Fruit fly (Drosophila melanogaster): ENCODE results near the gene ATPsynE.

The ATPsynE gene

DNA sequence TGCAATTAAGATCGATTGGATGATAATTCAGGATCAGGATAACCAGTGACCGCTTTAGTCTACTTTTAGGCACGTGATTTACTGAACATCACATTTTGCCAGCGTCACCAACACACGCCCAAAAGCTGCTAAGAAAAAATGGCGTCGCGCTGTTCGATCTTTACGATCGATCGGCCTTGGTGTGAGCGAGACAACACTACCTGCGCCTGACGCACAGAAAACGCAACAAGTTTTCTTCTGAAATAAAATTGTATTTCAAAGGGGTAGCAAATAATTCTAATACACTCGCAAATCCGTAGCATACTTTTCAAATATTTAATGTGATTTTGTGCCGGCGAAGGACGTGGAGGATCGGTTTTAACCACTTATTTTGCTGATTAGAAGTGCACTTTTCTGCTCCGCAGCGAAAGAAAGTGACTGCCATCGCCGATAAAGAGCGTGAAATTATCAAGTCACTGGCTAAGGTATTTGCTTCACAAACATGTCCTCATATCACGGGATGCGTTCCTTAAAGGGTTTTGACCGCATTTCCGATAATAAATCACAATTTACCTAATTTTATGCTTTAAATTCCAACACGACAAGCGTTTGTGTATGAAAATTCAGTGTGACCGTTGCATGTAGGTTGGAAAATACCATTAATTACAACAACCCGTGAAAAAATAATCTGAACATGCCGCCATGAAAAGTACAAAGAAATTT is 18.6 kb upstream of the ATPsynE start (continued):
- TF ChIP-seq Nf-YA (GFP tag; IDR thresholded peaks at IDR 0.05) = no peak
- TF ChIP-seq CG11695 (GFP tag; IDR thresholded peaks at IDR 0.05) = no peak
- no peak for TF ChIP-seq CG13624 (GFP tag; optimal IDR thresholded peaks at IDR 0.05)
- peak; percentile 27 for TF ChIP-seq NK7.1 (GFP tag; optimal IDR thresholded peaks at IDR 0.05)
- no peak for TF ChIP-seq dan (GFP tag; IDR thresholded peaks at IDR 0.05)
- TF ChIP-seq cas (GFP tag; IDR thresholded peaks at IDR 0.05) = no peak
- TF ChIP-seq CG15073 (GFP tag; optimal IDR thresholded peaks at IDR 0.05) = no peak
- no peak for TF ChIP-seq slbo (GFP tag; IDR thresholded peaks at IDR 0.05)
- no peak for TF ChIP-seq corto (GFP tag; optimal IDR thresholded peaks at IDR 0.05)
- TF ChIP-seq disco-r (GFP tag; optimal IDR thresholded peaks at IDR 0.05) = no peak
- TF ChIP-seq Gug (GFP tag; IDR thresholded peaks at IDR 0.05) = no peak
- TF ChIP-seq danr (GFP tag; IDR thresholded peaks at IDR 0.05) = no peak
- TF ChIP-seq HLH3B (GFP tag; IDR thresholded peaks at IDR 0.05) = no peak
- peak; percentile 28 for TF ChIP-seq YL-1 (GFP tag; optimal IDR thresholded peaks at IDR 0.05)
- no peak for TF ChIP-seq luna (GFP tag; optimal IDR thresholded peaks at IDR 0.05)
- no peak for TF ChIP-seq lmd (GFP tag; IDR thresholded peaks at IDR 0.05)
- no peak for TF ChIP-seq Camta (GFP tag; optimal IDR thresholded peaks at IDR 0.05)
- TF ChIP-seq CG1233 (GFP tag; optimal IDR thresholded peaks at IDR 0.05) = no peak
- no peak for TF ChIP-seq nom (GFP tag; optimal IDR thresholded peaks at IDR 0.05)
- peak; percentile 56 for TF ChIP-seq HmgZ (tag; optimal IDR thresholded peaks at IDR 0.05)
- TF ChIP-seq CG6272 (GFP tag; IDR thresholded peaks at IDR 0.05) = no peak
- TF ChIP-seq HLHmδ (GFP tag; optimal IDR thresholded peaks at IDR 0.05) = no peak
- no peak for TF ChIP-seq CG13123 (GFP tag; optimal IDR thresholded peaks at IDR 0.05)
- TF ChIP-seq crp (GFP tag; optimal IDR thresholded peaks at IDR 0.05) = no peak
- no peak for TF ChIP-seq twi (tag; optimal IDR thresholded peaks at IDR 0.05)
- TF ChIP-seq MESR4 (GFP tag; optimal IDR thresholded peaks at IDR 0.05) = peak; percentile 67
- no peak for TF ChIP-seq rib (GFP tag; IDR thresholded peaks at IDR 0.05)
- no peak for TF ChIP-seq Nf-YB (GFP tag; optimal IDR thresholded peaks at IDR 0.05)
- TF ChIP-seq CG9609 (GFP tag; optimal IDR thresholded peaks at IDR 0.05) = no peak
- no peak for TF ChIP-seq chn (GFP tag; optimal IDR thresholded peaks at IDR 0.05)
- TF ChIP-seq CG10147 (GFP tag; optimal IDR thresholded peaks at IDR 0.05) = no peak
- no peak for TF ChIP-seq Oli (tag; optimal IDR thresholded peaks at IDR 0.05)
- peak; percentile 79 for TF ChIP-seq Med (GFP tag)
- TF ChIP-seq sens-2 (GFP tag; IDR thresholded peaks at IDR 0.05) = no peak
- TF ChIP-seq h (optimal IDR thresholded peaks at IDR 0.05) = no peak
- no peak for TF ChIP-seq Trl (optimal IDR thresholded peaks at IDR 0.05)
- no peak for TF ChIP-seq Trl (GFP tag; optimal IDR thresholded peaks at IDR 0.05)
- TF ChIP-seq Dll (GFP tag; IDR thresholded peaks at IDR 0.05; ENCODE audit: partially characterized antibody) = no peak
- peak; percentile 8 for TF ChIP-seq CHES-1-like (GFP tag; optimal IDR thresholded peaks at IDR 0.05)
- no peak for TF ChIP-seq CG1529 (GFP tag; optimal IDR thresholded peaks at IDR 0.05)
- TF ChIP-seq CG12391 (tag; optimal IDR thresholded peaks at IDR 0.05) = no peak
- TF ChIP-seq CG3995 (GFP tag; optimal IDR thresholded peaks at IDR 0.05) = peak; percentile 35
- TF ChIP-seq CG10274 (GFP tag; optimal IDR thresholded peaks at IDR 0.05) = no peak
- no peak for TF ChIP-seq CG10366 (GFP tag; IDR thresholded peaks at IDR 0.05)
- TF ChIP-seq Chrac-16 (GFP tag; optimal IDR thresholded peaks at IDR 0.05) = no peak
- TF ChIP-seq pnt (GFP tag; optimal IDR thresholded peaks at IDR 0.05) = no peak
- no peak for TF ChIP-seq fru (optimal IDR thresholded peaks at IDR 0.05)
- no peak for TF ChIP-seq CG32767 (GFP tag; IDR thresholded peaks at IDR 0.05)
- no peak for TF ChIP-seq az2 (GFP tag; optimal IDR thresholded peaks at IDR 0.05)
- no peak for TF ChIP-seq Doc2 (GFP tag; IDR thresholded peaks at IDR 0.05)
- TF ChIP-seq ssp (GFP tag; IDR thresholded peaks at IDR 0.05) = no peak
- TF ChIP-seq CG3407 (GFP tag; optimal IDR thresholded peaks at IDR 0.05) = no peak
- no peak for TF ChIP-seq CG10959 (GFP tag; IDR thresholded peaks at IDR 0.05)
